Worm (Caenorhabditis elegans) whole organism, late embryonic: ENCODE measurements around the gene T09F5.1.

Experiments
- ama-1 ChIP-seq: fragments of 150-350 bp; optimal IDR thresholded peaks from 2 replicates; lab custom pipeline; 2014
- pat-9 ChIP-seq: fragments of 200-800 bp; sonication (Bioruptor generic); optimal IDR thresholded peaks from 2 replicates; lab custom pipeline; 2018; ENCODE audit warnings: mild to moderate bottlenecking, missing genetic modification characterization, moderate library complexity, missing compliant biosample characterization
- pha-4 ChIP-seq: fragments of 150-350 bp; optimal IDR thresholded peaks from 2 replicates; lab custom pipeline; 2018; ENCODE audit warnings: missing biosample characterization, missing genetic modification reagents, missing genetic modification characterization
- rnt-1 ChIP-seq: sonication (generic microtip); optimal IDR thresholded peaks from 2 replicates; lab custom pipeline; 2016; ENCODE audit warnings: missing genetic modification characterization, missing compliant biosample characterization

ce11 chrV:15113992-15114391 is 34.9 kb upstream of the T09F5.1 start, which contains the start of gene T01G5.6:
- TF ChIP-seq ama-1 (lab: Kevin White, UChicago) (no peak), pha-4 (tag; lab: Kevin White, UChicago) (no peak), pat-9 (no peak), rnt-1 (tag; lab: Kevin White, UChicago) (no peak)
